Worm (Caenorhabditis elegans) whole organism, L2 larva: ENCODE results near the gene clec-255.

ENCODE experiments used
- C34F6.9 ChIP-seq: fragments of 150-350 bp; optimal IDR thresholded peaks from 2 replicates; lab custom pipeline; 2014; ENCODE audit warnings: missing biosample characterization, missing genetic modification characterization
- F13H6.1 ChIP-seq: sonication (generic microtip); optimal IDR thresholded peaks from 2 replicates; lab custom pipeline; 2016; ENCODE audit warnings: missing genetic modification characterization, missing compliant biosample characterization
- R02D3.7 ChIP-seq: fragments of 150-350 bp; optimal IDR thresholded peaks from 2 replicates; lab custom pipeline; 2014; ENCODE audit warnings: missing biosample characterization, missing genetic modification characterization
- ZK546.5 ChIP-seq: sonication (generic microtip); optimal IDR thresholded peaks from 2 replicates; lab custom pipeline; 2017; ENCODE audit warnings: missing biosample characterization, missing genetic modification characterization
- alr-1 ChIP-seq: fragments of 150-350 bp; optimal IDR thresholded peaks from 2 replicates; lab custom pipeline; 2014; ENCODE audit warnings: missing biosample characterization, missing genetic modification characterization
- aly-2 ChIP-seq: fragments of 150-350 bp; optimal IDR thresholded peaks from 2 replicates; lab custom pipeline; 2014; ENCODE audit warnings: missing biosample characterization, missing genetic modification characterization
- ama-1 ChIP-seq: fragments of 150-350 bp; optimal IDR thresholded peaks from 2 replicates; lab custom pipeline; 2018; ENCODE audit warnings: inconsistent platforms
- blmp-1 ChIP-seq: sonication (generic microtip); optimal IDR thresholded peaks from 2 replicates; lab custom pipeline; 2017; ENCODE audit warnings: missing genetic modification characterization, mild to moderate bottlenecking, missing compliant biosample characterization, antibody characterized with exemption, moderate library complexity; ENCODE audit not compliant: insufficient read depth
- ceh-16 ChIP-seq: fragments of 150-350 bp; optimal IDR thresholded peaks from 2 replicates; lab custom pipeline; 2014; ENCODE audit warnings: missing biosample characterization, missing genetic modification characterization
- ceh-82 ChIP-seq: fragments of 150-350 bp; optimal IDR thresholded peaks from 2 replicates; lab custom pipeline; 2014; ENCODE audit warnings: missing biosample characterization, missing genetic modification characterization
- crh-2 ChIP-seq: sonication (generic microtip); optimal IDR thresholded peaks from 2 replicates; lab custom pipeline; 2017; ENCODE audit warnings: missing biosample characterization, missing genetic modification characterization
- dmd-4 ChIP-seq: sonication (generic microtip); optimal IDR thresholded peaks from 2 replicates; lab custom pipeline; 2017; ENCODE audit warnings: missing biosample characterization, missing genetic modification characterization
- egl-27 ChIP-seq: sonication (generic microtip); optimal IDR thresholded peaks from 3 replicates; lab custom pipeline; 2017; ENCODE audit warnings: missing biosample characterization, missing genetic modification reagents, missing genetic modification characterization
- elt-1 ChIP-seq: fragments of 150-350 bp; optimal IDR thresholded peaks from 2 replicates; lab custom pipeline; 2014; ENCODE audit warnings: missing biosample characterization, missing genetic modification characterization
- elt-3 ChIP-seq: sonication (generic microtip); optimal IDR thresholded peaks from 2 replicates; lab custom pipeline; 2017; ENCODE audit warnings: missing biosample characterization, missing genetic modification characterization
- fos-1 ChIP-seq: fragments of 150-350 bp; optimal IDR thresholded peaks from 2 replicates; lab custom pipeline; 2014; ENCODE audit warnings: missing biosample characterization, missing genetic modification characterization
- gmeb-1 ChIP-seq: fragments of 150-350 bp; optimal IDR thresholded peaks from 2 replicates; lab custom pipeline; 2014; ENCODE audit warnings: missing biosample characterization, missing genetic modification characterization
- lin-11 ChIP-seq: fragments of 150-350 bp; sonication (generic microtip); optimal IDR thresholded peaks from 2 replicates; lab custom pipeline; 2014; ENCODE audit warnings: missing biosample characterization, missing genetic modification characterization, inconsistent platforms, mixed read lengths
- lin-13 ChIP-seq: fragments of 150-350 bp; optimal IDR thresholded peaks from 2 replicates; lab custom pipeline; 2014; ENCODE audit warnings: missing biosample characterization, missing genetic modification reagents, missing genetic modification characterization
- lin-39 ChIP-seq: fragments of 150-350 bp; optimal IDR thresholded peaks from 2 replicates; lab custom pipeline; 2014; ENCODE audit warnings: missing biosample characterization, missing genetic modification reagents, missing genetic modification characterization
- lsy-2 ChIP-seq, 2 experiments: fragments of 150-350 bp in 1 of 2; sonication (generic microtip) in 1 of 2; optimal IDR thresholded peaks; 2 replicates each; lab custom pipeline; 2014 to 2017; ENCODE audit warnings: missing biosample characterization in 2 of 2, missing genetic modification characterization in 2 of 2
- mbf-1 ChIP-seq: sonication (generic microtip); optimal IDR thresholded peaks from 2 replicates; lab custom pipeline; 2017; ENCODE audit warnings: missing biosample characterization, missing genetic modification characterization
- mdl-1 ChIP-seq, 2 experiments: fragments of 150-350 bp in 1 of 2; sonication (generic microtip) in 1 of 2; optimal IDR thresholded peaks; 2 replicates each; lab custom pipeline; 2017; ENCODE audit warnings: missing biosample characterization in 2 of 2, missing genetic modification characterization in 2 of 2
- nhr-10 ChIP-seq: sonication (generic microtip); optimal IDR thresholded peaks from 2 replicates; lab custom pipeline; 2017; ENCODE audit warnings: missing biosample characterization, missing genetic modification characterization
- nhr-11 ChIP-seq: fragments of 150-350 bp; optimal IDR thresholded peaks from 2 replicates; lab custom pipeline; 2014; ENCODE audit warnings: missing biosample characterization, missing genetic modification characterization
- nhr-12 ChIP-seq: fragments of 150-350 bp; optimal IDR thresholded peaks from 2 replicates; lab custom pipeline; 2014; ENCODE audit warnings: missing biosample characterization, missing genetic modification characterization
- nhr-129 ChIP-seq: fragments of 150-350 bp; optimal IDR thresholded peaks from 2 replicates; lab custom pipeline; 2014; ENCODE audit warnings: missing biosample characterization, missing genetic modification characterization
- nhr-21 ChIP-seq: fragments of 150-350 bp; optimal IDR thresholded peaks from 2 replicates; lab custom pipeline; 2014; ENCODE audit warnings: missing biosample characterization, missing genetic modification characterization
- nhr-23 ChIP-seq: fragments of 150-350 bp; optimal IDR thresholded peaks from 2 replicates; lab custom pipeline; 2014; ENCODE audit warnings: missing biosample characterization, missing genetic modification reagents, missing genetic modification characterization
- nhr-25 ChIP-seq: fragments of 150-350 bp; sonication (generic microtip); optimal IDR thresholded peaks from 3 replicates; lab custom pipeline; 2014; ENCODE audit warnings: missing biosample characterization, missing genetic modification characterization
- peb-1 ChIP-seq: fragments of 150-350 bp; optimal IDR thresholded peaks from 2 replicates; lab custom pipeline; 2014; ENCODE audit warnings: missing biosample characterization, missing genetic modification characterization
- sem-4 ChIP-seq: fragments of 150-350 bp; optimal IDR thresholded peaks from 2 replicates; lab custom pipeline; 2014; ENCODE audit warnings: missing biosample characterization, missing genetic modification reagents, missing genetic modification characterization
- skn-1 ChIP-seq: sonication (generic microtip); optimal IDR thresholded peaks from 2 replicates; lab custom pipeline; 2017; ENCODE audit warnings: missing biosample characterization, missing genetic modification characterization
- sma-3 ChIP-seq: sonication (generic microtip); optimal IDR thresholded peaks from 2 replicates; lab custom pipeline; 2016; ENCODE audit warnings: missing genetic modification reagents, missing genetic modification characterization, missing compliant biosample characterization
- sma-9 ChIP-seq, 2 experiments: fragments of 150-350 bp in 1 of 2; sonication (generic microtip) in 1 of 2; optimal IDR thresholded peaks; 2 replicates each; lab custom pipeline; 2014 to 2016; ENCODE audit warnings: missing genetic modification characterization in 2 of 2, mild to moderate bottlenecking in 1 of 2, missing biosample characterization in 1 of 2, missing compliant biosample characterization in 1 of 2, missing genetic modification reagents in 1 of 2, moderate library complexity in 1 of 2
- snpc-4 ChIP-seq: fragments of 150-350 bp; optimal IDR thresholded peaks from 2 replicates; lab custom pipeline; 2014; ENCODE audit warnings: missing biosample characterization, missing genetic modification characterization
- unc-39 ChIP-seq: fragments of 150-350 bp; optimal IDR thresholded peaks from 2 replicates; lab custom pipeline; 2014; ENCODE audit warnings: missing biosample characterization, missing genetic modification characterization
- unc-55 ChIP-seq: fragments of 150-350 bp; sonication (generic microtip); optimal IDR thresholded peaks from 3 replicates; lab custom pipeline; 2014; ENCODE audit warnings: missing biosample characterization, missing genetic modification reagents, missing genetic modification characterization
- zag-1 ChIP-seq: fragments of 150-350 bp; optimal IDR thresholded peaks from 2 replicates; lab custom pipeline; 2014; ENCODE audit warnings: missing biosample characterization, missing genetic modification characterization
- ztf-1 ChIP-seq: fragments of 200-800 bp; sonication (Bioruptor generic); conservative IDR thresholded peaks from 2 replicates; pipeline ENCODE4 v1.3.6; 2022; ENCODE audit warnings: missing genetic modification characterization, missing compliant biosample characterization
- ztf-11 ChIP-seq: sonication (generic microtip); optimal IDR thresholded peaks from 2 replicates; lab custom pipeline; 2017; ENCODE audit warnings: missing biosample characterization, missing genetic modification characterization
- ztf-4 ChIP-seq: fragments of 150-350 bp; optimal IDR thresholded peaks from 2 replicates; lab custom pipeline; 2014; ENCODE audit warnings: missing biosample characterization, missing genetic modification characterization

The clec-255 gene

ce11 chrV:18746937-18747660 is 23.4 kb downstream of the clec-255 start, which contains the start of gene clec-251:
Gene clec-251 (minus strand): TSS chrV:18746987.
- TF ChIP-seq egl-27 (tag; lab: Kevin White, UChicago) (no peak), mbf-1 (no peak), R02D3.7 (no peak), mdl-1 (tag; optimal IDR thresholded peaks at IDR 0.05; lab: Kevin White, UChicago) (no peak), skn-1 (tag; lab: Kevin White, UChicago) (no peak), nhr-10 (no peak), ztf-1 (GFP tag; lab: Robert Waterston, UW) (no peak), zag-1 (tag; lab: Kevin White, UChicago) (no peak), nhr-129 (tag; lab: Kevin White, UChicago) (no peak), C34F6.9 (tag; lab: Kevin White, UChicago) (no peak), peb-1 (no peak), unc-55 (no peak), lin-13 (no peak), sma-9 (GFP tag; optimal IDR thresholded peaks at IDR 0.05; lab: Kevin White, UChicago) (no peak), sma-9 (tag; optimal IDR thresholded peaks at IDR 0.05; lab: Kevin White, UChicago) (no peak), fos-1 (no peak), nhr-11 (tag; lab: Kevin White, UChicago) (no peak), nhr-12 (tag; lab: Kevin White, UChicago) (no peak)

ce11 chrV:18742108-18742507 is 28.4 kb downstream of the clec-255 start, which contains the start of gene clec-250:
Gene clec-250 (minus strand): TSS chrV:18742208.
- no peak for TF ChIP-seq ceh-16 (tag; lab: Kevin White, UChicago)
- no peak for TF ChIP-seq F13H6.1
- TF ChIP-seq peb-1 = no peak
- TF ChIP-seq dmd-4 (tag; lab: Kevin White, UChicago) = no peak
- TF ChIP-seq fos-1 = no peak
- no peak for TF ChIP-seq unc-39 (tag; lab: Kevin White, UChicago)
- no peak for TF ChIP-seq nhr-21 (tag; lab: Kevin White, UChicago)
- no peak for TF ChIP-seq mdl-1 (tag; optimal IDR thresholded peaks at IDR 0.05; lab: Kevin White, UChicago)
- TF ChIP-seq ama-1 = no peak
- no peak for TF ChIP-seq crh-2
- no peak for TF ChIP-seq ztf-4 (tag; lab: Kevin White, UChicago)
- no peak for TF ChIP-seq lsy-2 (tag; optimal IDR thresholded peaks at IDR 0.05; lab: Kevin White, UChicago)
- no peak for TF ChIP-seq sma-3 (GFP tag; lab: Kevin White, UChicago)
- no peak for TF ChIP-seq sma-9 (GFP tag; optimal IDR thresholded peaks at IDR 0.05; lab: Kevin White, UChicago)
- TF ChIP-seq sma-9 (tag; optimal IDR thresholded peaks at IDR 0.05; lab: Kevin White, UChicago) = no peak
- no peak for TF ChIP-seq ceh-82 (tag; lab: Kevin White, UChicago)
- no peak for TF ChIP-seq R02D3.7
- TF ChIP-seq elt-1 (tag; lab: Kevin White, UChicago) = no peak
- TF ChIP-seq mbf-1 = no peak
- TF ChIP-seq ZK546.5 (tag; lab: Kevin White, UChicago) = no peak

- TF ChIP-seq aly-2 (tag; lab: Kevin White, UChicago) (no peak), lin-11 (tag; lab: Kevin White, UChicago) (no peak), lsy-2 (tag; optimal IDR thresholded peaks at IDR 0.05; lab: Kevin White, UChicago) (no peak), ztf-1 (GFP tag; lab: Robert Waterston, UW) (no peak), lin-39 (tag; lab: Kevin White, UChicago) (no peak), nhr-25 (no peak), ceh-16 (tag; lab: Kevin White, UChicago) (no peak), blmp-1 (tag; lab: Kevin White, UChicago) (no peak), zag-1 (tag; lab: Kevin White, UChicago) (no peak), F13H6.1 (no peak), peb-1 (no peak), snpc-4 (tag; lab: Kevin White, UChicago) (no peak), unc-55 (no peak), nhr-12 (tag; lab: Kevin White, UChicago) (no peak), R02D3.7 (no peak), dmd-4 (tag; lab: Kevin White, UChicago) (no peak), lin-13 (no peak)
These were observed 32.9 kb downstream of the clec-255 start for ce11 chrV:18737646-18738045.

- TF ChIP-seq unc-55 = no peak
- no peak for TF ChIP-seq lsy-2 (tag; optimal IDR thresholded peaks at IDR 0.05; lab: Kevin White, UChicago)
- no peak for TF ChIP-seq mbf-1
- no peak for TF ChIP-seq elt-3 (tag; lab: Kevin White, UChicago)
- no peak for TF ChIP-seq egl-27 (tag; lab: Kevin White, UChicago)
- no peak for TF ChIP-seq ceh-82 (tag; lab: Kevin White, UChicago)
- TF ChIP-seq ZK546.5 (tag; lab: Kevin White, UChicago) = no peak
- TF ChIP-seq sem-4 (tag; lab: Kevin White, UChicago) = no peak
- TF ChIP-seq nhr-23 = no peak
- no peak for TF ChIP-seq F13H6.1
- no peak for TF ChIP-seq alr-1 (tag; lab: Kevin White, UChicago)
- no peak for TF ChIP-seq gmeb-1
- TF ChIP-seq ztf-1 (GFP tag; lab: Robert Waterston, UW) = no peak
- TF ChIP-seq ztf-11 = no peak
- no peak for TF ChIP-seq ztf-4 (tag; lab: Kevin White, UChicago)
- no peak for TF ChIP-seq nhr-11 (tag; lab: Kevin White, UChicago)
- TF ChIP-seq aly-2 (tag; lab: Kevin White, UChicago) = no peak
- no peak for TF ChIP-seq crh-2
These were observed 36.1 kb downstream of the clec-255 start, which contains the start of gene scl-20 for ce11 chrV:18734381-18734780. Gene scl-20 (minus strand): TSS chrV:18734481.
